ENCODE assay signal across 2 worm cellular contexts in the genomic region with DNA sequence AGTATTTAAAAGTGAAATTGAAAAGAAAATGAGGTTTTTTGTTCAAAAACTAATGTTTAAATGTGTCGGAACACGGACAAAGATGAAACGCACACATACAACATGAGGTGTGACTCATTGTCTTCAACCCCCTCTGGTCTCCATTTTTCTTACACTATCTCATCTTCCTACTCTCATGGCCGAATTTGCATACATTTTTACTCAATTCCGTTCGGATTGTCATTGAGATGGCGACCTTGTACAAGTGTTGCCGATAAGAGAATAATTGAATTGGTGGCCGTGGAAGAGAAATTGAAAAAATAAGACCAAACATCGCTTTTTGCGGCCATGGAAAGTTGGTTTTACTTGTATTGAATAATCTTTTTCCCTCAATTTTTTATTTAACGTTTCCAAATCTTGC.
A peak's percentile ranks its signal among the peaks of the same experiment; 100 is the strongest.
TF ChIP-seq lines count a peak whose summit lies in the region.

A gene (minus strand): TSS at position 285 of the 400 bp plus-strand sequence.

TF ChIP-seq in whole organism, L1 larva, 84 proteins besides CTCF, POLR2A, EP300 and RAD21 (continued from another document):
- TF ChIP-seq dpl-1 (GFP tag; optimal IDR thresholded peaks at IDR 0.05; lab: Kevin White, UChicago) (peak in 2 of 3 experiments; percentile 4 to 56), xbp-1 (tag; optimal IDR thresholded peaks at IDR 0.05; lab: Kevin White, UChicago) (no peak), ztf-4 (tag; optimal IDR thresholded peaks at IDR 0.05; lab: Kevin White, UChicago) (no peak), C34B4.2 (tag; optimal IDR thresholded peaks at IDR 0.05; lab: Kevin White, UChicago) (no peak), mef-2 (tag; optimal IDR thresholded peaks at IDR 0.05; lab: Kevin White, UChicago) (no peak), efl-1 (optimal IDR thresholded peaks at IDR 0.05; lab: Kevin White, UChicago) (peak; percentile 37 to 42), efl-1 (GFP tag; optimal IDR thresholded peaks at IDR 0.05 in 1 of 2; lab: Kevin White, UChicago) (peak; percentile 38 to 80), elt-3 (tag; optimal IDR thresholded peaks at IDR 0.05; lab: Kevin White, UChicago) (no peak), lin-13 (GFP tag; optimal IDR thresholded peaks at IDR 0.05; lab: Kevin White, UChicago) (peak; percentile 12), hpl-2 (GFP tag; optimal IDR thresholded peaks at IDR 0.05; lab: Kevin White, UChicago) (no peak), pqm-1 (tag; optimal IDR thresholded peaks at IDR 0.05; lab: Kevin White, UChicago) (no peak), snpc-4 (tag; optimal IDR thresholded peaks at IDR 0.05; lab: Kevin White, UChicago) (no peak), aha-1 (tag; optimal IDR thresholded peaks at IDR 0.05; lab: Kevin White, UChicago) (no peak), ces-1 (GFP tag; optimal IDR thresholded peaks at IDR 0.05; lab: Kevin White, UChicago) (no peak), lsy-2 (tag; optimal IDR thresholded peaks at IDR 0.05; lab: Kevin White, UChicago) (peak; percentile 12 to 48), Y116A8C.19 (tag; optimal IDR thresholded peaks at IDR 0.05; lab: Kevin White, UChicago; ENCODE audit: borderline replicate concordance) (no peak), lir-3 (tag; optimal IDR thresholded peaks at IDR 0.05; lab: Kevin White, UChicago; ENCODE audit: poor library complexity) (peak; percentile 43), nhr-76 (tag; optimal IDR thresholded peaks at IDR 0.05; lab: Kevin White, UChicago) (no peak), nhr-71 (tag; optimal IDR thresholded peaks at IDR 0.05; lab: Kevin White, UChicago) (peak; percentile 16), nhr-28 (tag; optimal IDR thresholded peaks at IDR 0.05; lab: Kevin White, UChicago) (no peak), nhr-90 (tag; optimal IDR thresholded peaks at IDR 0.05; lab: Kevin White, UChicago; ENCODE audit: poor library complexity) (no peak), ceh-82 (tag; optimal IDR thresholded peaks at IDR 0.05; lab: Kevin White, UChicago) (no peak), C16A3.4 (tag; optimal IDR thresholded peaks at IDR 0.05; lab: Kevin White, UChicago) (peak; percentile 9), unc-86 (tag; optimal IDR thresholded peaks at IDR 0.05; lab: Kevin White, UChicago) (no peak), ets-5 (GFP tag; IDR thresholded peaks at IDR 0.05; lab: Robert Waterston, UW) (no peak), fos-1 (tag; optimal IDR thresholded peaks at IDR 0.05; lab: Kevin White, UChicago) (no peak), mdl-1 (tag; optimal IDR thresholded peaks at IDR 0.05; lab: Kevin White, UChicago) (no peak), sox-4 (tag; optimal IDR thresholded peaks at IDR 0.05; lab: Kevin White, UChicago) (no peak), unc-98 (GFP tag; IDR thresholded peaks at IDR 0.05; lab: Robert Waterston, UW) (no peak), sup-37 (GFP tag; optimal IDR thresholded peaks at IDR 0.05; lab: Kevin White, UChicago) (no peak), skn-1 (tag; optimal IDR thresholded peaks at IDR 0.05; lab: Kevin White, UChicago) (no peak), pax-3 (tag; optimal IDR thresholded peaks at IDR 0.05; lab: Kevin White, UChicago) (no peak), lin-35 (GFP tag; optimal IDR thresholded peaks at IDR 0.05; lab: Kevin White, UChicago) (peak; percentile 32 to 47), tlp-1 (tag; optimal IDR thresholded peaks at IDR 0.05; lab: Kevin White, UChicago) (no peak), efl-3 (GFP tag; optimal IDR thresholded peaks at IDR 0.05; lab: Kevin White, UChicago) (no peak), vab-15 (tag; optimal IDR thresholded peaks at IDR 0.05; lab: Kevin White, UChicago) (no peak), aly-2 (tag; optimal IDR thresholded peaks at IDR 0.05; lab: Kevin White, UChicago) (no peak)

TF ChIP-seq in whole organism, L2 larva, 48 proteins besides CTCF, POLR2A, EP300 and RAD21 (continued from another document):
- TF ChIP-seq snpc-4 (tag; optimal IDR thresholded peaks at IDR 0.05; lab: Kevin White, UChicago) (peak; percentile 5), sma-9 (GFP tag; optimal IDR thresholded peaks at IDR 0.05; lab: Kevin White, UChicago) (peak; percentile 41), sma-9 (tag; optimal IDR thresholded peaks at IDR 0.05; lab: Kevin White, UChicago) (no peak)
